Worm (Caenorhabditis elegans): ENCODE data around the gene F59F5.7.

- no peak for TF ChIP-seq flt-1 (GFP tag; IDR thresholded peaks at IDR 0.05)
- TF ChIP-seq cog-1 (tag; optimal IDR thresholded peaks at IDR 0.05), result no peak
- TF ChIP-seq med-1 (GFP tag; optimal IDR thresholded peaks at IDR 0.05; ENCODE audit: insufficient read depth), result no peak
- TF ChIP-seq tab-1 (GFP tag; IDR thresholded peaks at IDR 0.05), result no peak
- no peak for TF ChIP-seq T22C8.4 (GFP tag; IDR thresholded peaks at IDR 0.05)
- TF ChIP-seq ztf-29 (GFP tag; IDR thresholded peaks at IDR 0.05), result no peak
These were observed 44.5 kb upstream of the F59F5.7 start for ce11 chrX:10514834-10515233.
